Worm (Caenorhabditis elegans): ENCODE measurements around the gene C55B6.5.

DNA sequence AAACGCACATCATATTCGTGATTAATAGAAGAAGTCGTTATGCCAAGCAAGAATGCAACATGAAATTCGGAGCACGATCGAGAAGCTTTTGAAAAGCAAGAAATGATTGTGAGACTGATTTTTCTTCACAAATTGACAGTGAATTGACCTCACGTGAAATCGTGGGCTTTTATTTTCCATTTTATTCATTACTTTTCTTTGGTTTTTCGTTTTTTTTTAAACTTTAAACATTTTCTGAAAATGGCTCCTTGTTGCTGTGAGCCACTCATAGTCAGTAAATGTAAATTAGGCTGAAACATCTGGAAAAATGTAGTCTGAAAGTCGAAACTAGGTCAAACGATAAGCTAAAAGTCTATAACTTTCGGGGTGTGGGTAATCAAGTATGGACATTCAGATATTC is at the start of gene C55B6.5:
- TF ChIP-seq ama-1 (optimal IDR thresholded peaks at IDR 0.05) (no peak), alr-1 (tag; optimal IDR thresholded peaks at IDR 0.05; ENCODE audit: borderline replicate concordance) (no peak), sptf-1 (tag; optimal IDR thresholded peaks at IDR 0.05) (no peak), aly-2 (tag; optimal IDR thresholded peaks at IDR 0.05) (no peak), tbx-2 (tag; optimal IDR thresholded peaks at IDR 0.05) (no peak), jun-1 (tag; optimal IDR thresholded peaks at IDR 0.05) (no peak)
